Worm (Caenorhabditis elegans): ENCODE results near the gene T02B11.8.

The T02B11.8 gene

ce11 chrV:858841-859456 is 19.5 kb downstream of the T02B11.8 start:
- TF ChIP-seq snpc-4 (tag; optimal IDR thresholded peaks at IDR 0.05) (peak; percentile 91), irx-1 (tag; optimal IDR thresholded peaks at IDR 0.05) (no peak)

- TF ChIP-seq C16A3.4 (tag; optimal IDR thresholded peaks at IDR 0.05) (no peak), vab-15 (tag; optimal IDR thresholded peaks at IDR 0.05) (no peak), zag-1 (tag; optimal IDR thresholded peaks at IDR 0.05) (no peak), F16B12.6 (tag; optimal IDR thresholded peaks at IDR 0.05) (no peak), ceh-88 (GFP tag; IDR thresholded peaks at IDR 0.05) (no peak), nhr-237 (tag; optimal IDR thresholded peaks at IDR 0.05) (no peak), lin-14 (GFP tag; optimal IDR thresholded peaks at IDR 0.05) (no peak), blmp-1 (tag; optimal IDR thresholded peaks at IDR 0.05) (no peak), aly-2 (tag; optimal IDR thresholded peaks at IDR 0.05) (no peak), Y116A8C.19 (tag; optimal IDR thresholded peaks at IDR 0.05; ENCODE audit: borderline replicate concordance) (no peak), tbx-2 (tag; optimal IDR thresholded peaks at IDR 0.05) (no peak), mep-1 (tag; optimal IDR thresholded peaks at IDR 0.05) (no peak), lsy-2 (tag; optimal IDR thresholded peaks at IDR 0.05) (no peak)
Observed at ce11 chrV:856549-856948, 21.9 kb downstream of the T02B11.8 start, which contains the start of gene K09C6.2. Gene K09C6.2, plus strand, starts transcription at chrV:856849.

ce11 chrV:854966-855365 is 23.5 kb downstream of the T02B11.8 start, which contains the start of gene K09C6.9:
Gene K09C6.9, minus strand, starts transcription at chrV:855066.
- TF ChIP-seq nhr-28 (tag; optimal IDR thresholded peaks at IDR 0.05), result no peak
- no peak for TF ChIP-seq jun-1 (tag; optimal IDR thresholded peaks at IDR 0.05)
- TF ChIP-seq ceh-88 (GFP tag; IDR thresholded peaks at IDR 0.05), result no peak
- TF ChIP-seq irx-1 (tag; optimal IDR thresholded peaks at IDR 0.05), result no peak
- no peak for TF ChIP-seq hpl-2 (GFP tag; optimal IDR thresholded peaks at IDR 0.05)
- no peak for TF ChIP-seq sptf-1 (tag; optimal IDR thresholded peaks at IDR 0.05)
- no peak for TF ChIP-seq F16B12.6 (tag; optimal IDR thresholded peaks at IDR 0.05)
- TF ChIP-seq egl-13 (tag; optimal IDR thresholded peaks at IDR 0.05), result no peak
- no peak for TF ChIP-seq elt-3 (tag; optimal IDR thresholded peaks at IDR 0.05)
- no peak for TF ChIP-seq nhr-90 (tag; optimal IDR thresholded peaks at IDR 0.05; ENCODE audit: poor library complexity)
- no peak for TF ChIP-seq ceh-82 (tag; optimal IDR thresholded peaks at IDR 0.05)
- TF ChIP-seq unc-30 (tag; optimal IDR thresholded peaks at IDR 0.05), result no peak
- no peak for TF ChIP-seq lir-3 (tag; optimal IDR thresholded peaks at IDR 0.05; ENCODE audit: poor library complexity)
- TF ChIP-seq hlh-4 (tag; optimal IDR thresholded peaks at IDR 0.05), result no peak
- TF ChIP-seq unc-62 (GFP tag; optimal IDR thresholded peaks at IDR 0.05), result no peak
- TF ChIP-seq mab-9 (GFP tag; IDR thresholded peaks at IDR 0.05), result no peak

ce11 chrV:852184-852583 is 26.3 kb downstream of the T02B11.8 start, which contains the start of gene K09C6.3:
Gene K09C6.3, plus strand, starts transcription at chrV:852484.
- TF ChIP-seq dsc-1 (tag; optimal IDR thresholded peaks at IDR 0.05) (no peak), ces-1 (GFP tag; optimal IDR thresholded peaks at IDR 0.05) (no peak), sup-37 (GFP tag; optimal IDR thresholded peaks at IDR 0.05) (no peak), unc-30 (tag; optimal IDR thresholded peaks at IDR 0.05) (no peak), nhr-11 (tag; optimal IDR thresholded peaks at IDR 0.05) (no peak), ztf-4 (tag; optimal IDR thresholded peaks at IDR 0.05) (no peak), ceh-82 (tag; optimal IDR thresholded peaks at IDR 0.05) (no peak), lsy-2 (tag; optimal IDR thresholded peaks at IDR 0.05) (no peak), tbx-2 (tag; optimal IDR thresholded peaks at IDR 0.05) (no peak), egl-13 (tag; optimal IDR thresholded peaks at IDR 0.05) (no peak), lin-35 (GFP tag; optimal IDR thresholded peaks at IDR 0.05) (no peak), hlh-4 (tag; optimal IDR thresholded peaks at IDR 0.05) (no peak), ceh-63 (GFP tag; optimal IDR thresholded peaks at IDR 0.05) (no peak), efl-1 (optimal IDR thresholded peaks at IDR 0.05) (no peak), efl-1 (GFP tag; optimal IDR thresholded peaks at IDR 0.05 in 1 of 2) (no peak), irx-1 (tag; optimal IDR thresholded peaks at IDR 0.05) (no peak), fkh-4 (tag; optimal IDR thresholded peaks at IDR 0.05; ENCODE audit: borderline replicate concordance) (no peak), nhr-12 (tag; optimal IDR thresholded peaks at IDR 0.05) (no peak)
